Fruit fly (Drosophila melanogaster): Measurements from ENCODE around the gene CG5937.

CG5937 gene

dm6 chrX:6059135-6059824 lies 19.5 kb downstream of the CG5937 start (continued):
- peak in 1 of 2 experiments; percentile 42 for TF ChIP-seq ss (GFP tag; optimal IDR thresholded peaks at IDR 0.05)
- TF ChIP-seq Ets96B (tag; optimal IDR thresholded peaks at IDR 0.05) = no peak
- no peak for TF ChIP-seq fd59A (GFP tag; optimal IDR thresholded peaks at IDR 0.05)
- peak; percentile 81 for TF ChIP-seq CG15336 (GFP tag; IDR thresholded peaks at IDR 0.05)
- TF ChIP-seq CG10669 (GFP tag; optimal IDR thresholded peaks at IDR 0.05) = peak; percentile 41
- TF ChIP-seq Sox15 (GFP tag; optimal IDR thresholded peaks at IDR 0.05) = peak; percentile 81
- TF ChIP-seq Smox (GFP tag; optimal IDR thresholded peaks at IDR 0.05) = peak; percentile 83
- TF ChIP-seq Sox14 (GFP tag; optimal IDR thresholded peaks at IDR 0.05) = peak; percentile 78
- TF ChIP-seq CG6854 (GFP tag; optimal IDR thresholded peaks at IDR 0.05) = peak; percentile 79
- TF ChIP-seq lz (GFP tag; optimal IDR thresholded peaks at IDR 0.05) = peak; percentile 84
- no peak for TF ChIP-seq dsx (GFP tag; optimal IDR thresholded peaks at IDR 0.05; ENCODE audit: poor library complexity, severe bottlenecking)
- TF ChIP-seq acj6 (GFP tag; optimal IDR thresholded peaks at IDR 0.05) = peak; percentile 84
- TF ChIP-seq CG8632 (GFP tag; optimal IDR thresholded peaks at IDR 0.05) = peak; percentile 88
- peak; percentile 85 for TF ChIP-seq CG32006 (GFP tag; optimal IDR thresholded peaks at IDR 0.05)
- TF ChIP-seq Sox102F (GFP tag; optimal IDR thresholded peaks at IDR 0.05) = peak; percentile 85
- no peak for TF ChIP-seq fkh (GFP tag; optimal IDR thresholded peaks at IDR 0.05)
- peak; percentile 66 for TF ChIP-seq Gug (GFP tag; IDR thresholded peaks at IDR 0.05)
- peak; percentile 90 for TF ChIP-seq CG11902 (GFP tag; optimal IDR thresholded peaks at IDR 0.05)
- peak; percentile 86 for TF ChIP-seq CG8319 (GFP tag; optimal IDR thresholded peaks at IDR 0.05)

- TF ChIP-seq CG15336 (GFP tag; IDR thresholded peaks at IDR 0.05) (no peak), vri (GFP tag; optimal IDR thresholded peaks at IDR 0.05) (peak; percentile 98), Sox14 (GFP tag; optimal IDR thresholded peaks at IDR 0.05) (peak; percentile 12), CG6808 (GFP tag; optimal IDR thresholded peaks at IDR 0.05) (no peak), fd59A (GFP tag; optimal IDR thresholded peaks at IDR 0.05) (no peak)
Measured at dm6 chrX:6062160-6062559, 22.4 kb downstream of the CG5937 start.

dm6 chrX:6064508-6064907 lies 24.7 kb downstream of the CG5937 start:
- TF ChIP-seq vri (GFP tag; optimal IDR thresholded peaks at IDR 0.05) (peak; percentile 21), spab (GFP tag; optimal IDR thresholded peaks at IDR 0.05) (no peak), Hr4 (GFP tag; optimal IDR thresholded peaks at IDR 0.05) (no peak)

dm6 chrX:6066316-6066715 lies 26.5 kb downstream of the CG5937 start, which contains the start of gene CG43115:
Gene CG43115 (minus strand): TSS chrX:6066416.
- no peak for TF ChIP-seq Hr4 (GFP tag; optimal IDR thresholded peaks at IDR 0.05)
- TF ChIP-seq CG32006 (GFP tag; optimal IDR thresholded peaks at IDR 0.05) = no peak
- no peak for TF ChIP-seq CG11762 (GFP tag; optimal IDR thresholded peaks at IDR 0.05; ENCODE audit: insufficient read depth)
- TF ChIP-seq net (GFP tag; optimal IDR thresholded peaks at IDR 0.05) = no peak
- TF ChIP-seq Lpt (GFP tag; optimal IDR thresholded peaks at IDR 0.05) = no peak
- no peak for TF ChIP-seq lz (GFP tag; optimal IDR thresholded peaks at IDR 0.05)
- no peak for TF ChIP-seq cyc (GFP tag; optimal IDR thresholded peaks at IDR 0.05)
- TF ChIP-seq Smox (GFP tag; optimal IDR thresholded peaks at IDR 0.05) = no peak
- TF ChIP-seq CG6808 (GFP tag; optimal IDR thresholded peaks at IDR 0.05) = no peak
- no peak for TF ChIP-seq Hr38 (GFP tag; optimal IDR thresholded peaks at IDR 0.05)
- no peak for TF ChIP-seq Met (GFP tag; optimal IDR thresholded peaks at IDR 0.05)
- no peak for TF ChIP-seq spab (GFP tag; optimal IDR thresholded peaks at IDR 0.05)
- no peak for TF ChIP-seq acj6 (GFP tag; optimal IDR thresholded peaks at IDR 0.05)
- no peak for TF ChIP-seq achi (GFP tag; optimal IDR thresholded peaks at IDR 0.05)
- no peak for TF ChIP-seq Blimp-1 (GFP tag; optimal IDR thresholded peaks at IDR 0.05)
- TF ChIP-seq dac (GFP tag; optimal IDR thresholded peaks at IDR 0.05) = no peak
- no peak for TF ChIP-seq Sox14 (GFP tag; optimal IDR thresholded peaks at IDR 0.05)
- TF ChIP-seq Gug (GFP tag; IDR thresholded peaks at IDR 0.05) = no peak
- TF ChIP-seq Eip78C (GFP tag) = no peak

Data from whole organism, prepupa.